Worm (Caenorhabditis elegans) whole organism, L4 larva: ENCODE results near the gene ama-1.

ENCODE experiments used
- R02D3.7 ChIP-seq: fragments of 150-350 bp; sonication (generic microtip); optimal IDR thresholded peaks from 3 replicates; lab custom pipeline; 2014; ENCODE audit warnings: missing biosample characterization, missing genetic modification characterization
- ama-1 ChIP-seq: fragments of 150-350 bp; optimal IDR thresholded peaks from 2 replicates; lab custom pipeline; 2014; ENCODE audit warnings: inconsistent platforms, mixed read lengths
- fkh-10 ChIP-seq: fragments of 150-350 bp; optimal IDR thresholded peaks from 2 replicates; lab custom pipeline; 2014; ENCODE audit warnings: missing biosample characterization, missing genetic modification reagents, missing genetic modification characterization
- jun-1 ChIP-seq: fragments of 150-350 bp; optimal IDR thresholded peaks from 2 replicates; lab custom pipeline; 2014; ENCODE audit warnings: missing biosample characterization, missing genetic modification reagents, missing genetic modification characterization
- lin-13 ChIP-seq: fragments of 150-350 bp; optimal IDR thresholded peaks from 2 replicates; lab custom pipeline; 2014; ENCODE audit warnings: missing biosample characterization, missing genetic modification reagents, missing genetic modification characterization
- nhr-76 ChIP-seq: fragments of 150-350 bp; optimal IDR thresholded peaks from 2 replicates; lab custom pipeline; 2014; ENCODE audit warnings: missing biosample characterization, missing genetic modification characterization
- snpc-4 ChIP-seq: fragments of 150-350 bp; optimal IDR thresholded peaks from 2 replicates; lab custom pipeline; 2014; ENCODE audit warnings: missing biosample characterization, missing genetic modification characterization
- tra-1 ChIP-seq: fragments of 200-800 bp; sonication (Bioruptor generic); IDR thresholded peaks from 2 replicates; pipeline ENCODE4 v1.3.6; 2022; ENCODE audit warnings: missing genetic modification reagents, missing genetic modification characterization, missing compliant biosample characterization
- unc-39 ChIP-seq: sonication (generic microtip); optimal IDR thresholded peaks from 2 replicates; lab custom pipeline; 2017; ENCODE audit warnings: missing biosample characterization, missing genetic modification characterization

ce11 chrIV:4265951-4266350, 18.1 kb downstream of the ama-1 start:
- TF ChIP-seq unc-39 (tag; lab: Kevin White, UChicago) (no peak), R02D3.7 (tag; lab: Kevin White, UChicago) (no peak), tra-1 (GFP tag; lab: Robert Waterston, UW) (no peak), ama-1 (lab: Kevin White, UChicago) (no peak), nhr-76 (tag; lab: Kevin White, UChicago) (no peak), lin-13 (GFP tag; lab: Kevin White, UChicago) (no peak), fkh-10 (GFP tag; lab: Kevin White, UChicago) (no peak), snpc-4 (tag; lab: Kevin White, UChicago) (no peak), jun-1 (tag; lab: Kevin White, UChicago) (no peak)
